Fruit fly (Drosophila melanogaster) whole organism, adult: ENCODE data around the gene PolE1.

Source experiments
- CG11617 ChIP-seq: fragments of 200-800 bp; sonication (Bioruptor generic); optimal IDR thresholded peaks from 2 replicates; lab custom pipeline; 2017; ENCODE audit warnings: mild to moderate bottlenecking, missing biosample characterization, missing genetic modification reagents, missing genetic modification characterization
- CG14711 ChIP-seq: fragments of 200-800 bp; sonication (Bioruptor generic); optimal IDR thresholded peaks from 2 replicates; lab custom pipeline; 2018; ENCODE audit warnings: missing biosample characterization, mild to moderate bottlenecking, missing genetic modification characterization, moderate library complexity
- CG5204 ChIP-seq: fragments of 200-800 bp; sonication (Bioruptor generic); optimal IDR thresholded peaks from 2 replicates; lab custom pipeline; 2016; ENCODE audit warnings: missing biosample characterization, missing genetic modification characterization
- CG7045 ChIP-seq: fragments of 200-800 bp; sonication (Bioruptor generic); optimal IDR thresholded peaks from 2 replicates; lab custom pipeline; 2017; ENCODE audit warnings: missing biosample characterization, mild to moderate bottlenecking, missing genetic modification characterization
- Clk ChIP-seq: fragments of 200-800 bp; sonication (Bioruptor generic); optimal IDR thresholded peaks from 2 replicates; lab custom pipeline; 2017; ENCODE audit warnings: missing biosample characterization, missing genetic modification characterization
- Mnt ChIP-seq: fragments of 200-800 bp; sonication (Bioruptor generic); optimal IDR thresholded peaks from 2 replicates; lab custom pipeline; 2016; ENCODE audit warnings: missing biosample characterization, mild to moderate bottlenecking, missing genetic modification characterization
- bab1 ChIP-seq: fragments of 200-800 bp; sonication (Bioruptor generic); optimal IDR thresholded peaks from 3 replicates; lab custom pipeline; 2019; ENCODE audit warnings: missing biosample characterization, mild to moderate bottlenecking, missing genetic modification characterization, moderate library complexity
- cic ChIP-seq: fragments of 200-800 bp; sonication (Bioruptor generic); optimal IDR thresholded peaks from 2 replicates; lab custom pipeline; 2017; ENCODE audit warnings: missing biosample characterization, mild to moderate bottlenecking, missing genetic modification characterization, moderate library complexity
- cnc ChIP-seq, 2 experiments: fragments of >200 bp; optimal IDR thresholded peaks; 2 replicates each; lab custom pipeline; 2017
- tj ChIP-seq: fragments of 200-800 bp; sonication (Bioruptor generic); optimal IDR thresholded peaks from 3 replicates; lab custom pipeline; 2017; ENCODE audit warnings: missing biosample characterization, mild to moderate bottlenecking, missing genetic modification characterization, moderate library complexity

DNA sequence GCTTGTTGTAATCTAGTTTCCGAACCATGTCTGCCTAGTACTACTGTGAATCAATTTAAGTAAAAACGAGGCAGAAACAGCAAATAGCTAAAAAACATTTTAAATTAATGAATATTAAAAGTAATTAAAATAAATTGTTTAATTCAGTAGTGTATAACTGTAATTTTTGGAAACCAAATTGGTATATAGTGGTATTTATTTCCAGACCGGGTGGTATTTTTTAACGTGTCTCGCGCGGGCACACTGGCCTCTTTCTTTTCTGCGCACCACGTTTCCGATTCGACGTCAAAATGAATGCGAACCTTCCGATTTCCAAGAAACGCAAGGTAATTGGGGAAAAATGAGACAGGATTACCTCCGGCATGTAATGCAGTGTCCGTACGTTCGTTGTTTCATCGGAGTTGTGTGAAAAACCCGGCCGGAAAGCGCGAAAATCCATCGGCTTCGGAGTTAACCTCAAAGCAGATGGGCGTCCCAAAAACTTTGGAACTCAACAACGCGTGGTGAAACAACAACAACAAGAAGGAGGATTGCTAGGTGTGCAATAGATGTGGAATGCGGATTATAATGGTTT is 10.7 kb downstream of the PolE1 start, which contains the start of gene RpS3:
- peak; percentile 32 for TF ChIP-seq CG11617 (GFP tag; lab: Kevin White, UChicago)
- peak; percentile 32 for TF ChIP-seq CG14711 (tag; lab: Kevin White, UChicago)
- TF ChIP-seq Clk: no peak
- peak; percentile 5 for TF ChIP-seq tj (GFP tag; lab: Kevin White, UChicago)
- peak; percentile 58 for TF ChIP-seq bab1 (GFP tag; lab: Kevin White, UChicago)
- no peak for TF ChIP-seq cic (GFP tag; lab: Kevin White, UChicago)
- TF ChIP-seq CG5204 (GFP tag; lab: Kevin White, UChicago): no peak
- TF ChIP-seq cnc (optimal IDR thresholded peaks at IDR 0.05; lab: Kevin White, UChicago): no peak
- no peak for TF ChIP-seq CG7045
- peak; percentile 94 for TF ChIP-seq Mnt (GFP tag; lab: Kevin White, UChicago)
